Worm (Caenorhabditis elegans) whole organism, young adult: Measurements from ENCODE around the gene srlf-15.

Experiments used
- B0019.2 ChIP-seq: fragments of 200-800 bp; sonication (Bioruptor generic); conservative IDR thresholded peaks from 2 replicates; pipeline ENCODE4 v1.3.6; 2022; ENCODE audit warnings: missing genetic modification reagents, missing genetic modification characterization, missing compliant biosample characterization
- F22D6.2 ChIP-seq: sonication (generic microtip); optimal IDR thresholded peaks from 2 replicates; lab custom pipeline; 2016; ENCODE audit warnings: mild to moderate bottlenecking, missing genetic modification characterization, missing compliant biosample characterization
- F23B12.7 ChIP-seq: sonication (generic microtip); optimal IDR thresholded peaks from 2 replicates; lab custom pipeline; 2017; ENCODE audit warnings: missing genetic modification characterization, mild to moderate bottlenecking, missing compliant biosample characterization, antibody characterized with exemption, moderate library complexity; ENCODE audit not compliant: insufficient read depth
- F33H1.4 ChIP-seq: fragments of 200-800 bp; sonication (Bioruptor generic); IDR thresholded peaks from 2 replicates; pipeline ENCODE4 v1.3.6; 2022; ENCODE audit warnings: missing genetic modification reagents, missing genetic modification characterization, missing compliant biosample characterization
- F52B5.7 ChIP-seq: sonication (generic microtip); optimal IDR thresholded peaks from 2 replicates; lab custom pipeline; 2016; ENCODE audit warnings: mild to moderate bottlenecking, missing genetic modification characterization, missing compliant biosample characterization
- F55B11.4 ChIP-seq: sonication (generic microtip); optimal IDR thresholded peaks from 2 replicates; lab custom pipeline; 2016; ENCODE audit warnings: missing compliant biosample characterization, missing genetic modification characterization, borderline replicate concordance; ENCODE audit not compliant: insufficient read depth
- F57C9.4 ChIP-seq: sonication (generic microtip); optimal IDR thresholded peaks from 2 replicates; lab custom pipeline; 2017; ENCODE audit warnings: mild to moderate bottlenecking, missing genetic modification characterization, missing compliant biosample characterization
- K11D2.4 ChIP-seq: fragments of 200-800 bp; sonication (Bioruptor generic); IDR thresholded peaks from 2 replicates; pipeline ENCODE4 v1.3.6; 2022; ENCODE audit warnings: missing genetic modification reagents, missing genetic modification characterization, missing compliant biosample characterization
- ZK185.1 ChIP-seq: sonication (generic microtip); optimal IDR thresholded peaks from 2 replicates; lab custom pipeline; 2016; ENCODE audit warnings: mild to moderate bottlenecking, missing genetic modification characterization, missing compliant biosample characterization; ENCODE audit not compliant: poor library complexity, severe bottlenecking
- akir-1 ChIP-seq: fragments of 200-800 bp; sonication (Bioruptor generic); optimal IDR thresholded peaks from 2 replicates; lab custom pipeline; 2018; ENCODE audit warnings: mild to moderate bottlenecking, missing genetic modification characterization, moderate library complexity, missing compliant biosample characterization
- aptf-2 ChIP-seq: fragments of 200-800 bp; sonication (Bioruptor generic); conservative IDR thresholded peaks from 2 replicates; pipeline ENCODE4 v1.3.6; 2022; ENCODE audit warnings: missing genetic modification reagents, missing genetic modification characterization, missing compliant biosample characterization
- atf-7 ChIP-seq: sonication (generic microtip); optimal IDR thresholded peaks from 2 replicates; lab custom pipeline; 2017; ENCODE audit warnings: mild to moderate bottlenecking, missing genetic modification characterization, missing compliant biosample characterization
- athp-1 ChIP-seq: sonication (generic microtip); optimal IDR thresholded peaks from 2 replicates; lab custom pipeline; 2017; ENCODE audit warnings: mild to moderate bottlenecking, missing genetic modification characterization, missing compliant biosample characterization
- cebp-2 ChIP-seq: fragments of 200-800 bp; sonication (Bioruptor generic); IDR thresholded peaks from 2 replicates; pipeline ENCODE4 v1.3.6; 2022; ENCODE audit warnings: missing genetic modification characterization, missing compliant biosample characterization
- ceh-40 ChIP-seq: fragments of 200-800 bp; sonication (Bioruptor generic); IDR thresholded peaks from 2 replicates; pipeline ENCODE4 v1.3.6; 2022; ENCODE audit warnings: missing genetic modification characterization, missing compliant biosample characterization
- ceh-58 ChIP-seq: fragments of 200-800 bp; sonication (Bioruptor generic); IDR thresholded peaks from 2 replicates; pipeline ENCODE4 v1.3.6; 2022; ENCODE audit warnings: missing genetic modification characterization, missing compliant biosample characterization
- chd-7 ChIP-seq: sonication (generic microtip); optimal IDR thresholded peaks from 2 replicates; lab custom pipeline; 2016; ENCODE audit warnings: mild to moderate bottlenecking, missing genetic modification characterization, moderate library complexity, missing compliant biosample characterization
- die-1 ChIP-seq: sonication (generic microtip); optimal IDR thresholded peaks from 2 replicates; lab custom pipeline; 2016; ENCODE audit warnings: missing genotype, mild to moderate bottlenecking, missing genetic modification characterization, missing compliant biosample characterization
- dox-1 ChIP-seq: fragments of 200-800 bp; sonication (Bioruptor generic); IDR thresholded peaks from 2 replicates; pipeline ENCODE4 v1.3.6; 2022; ENCODE audit warnings: missing genetic modification reagents, missing genetic modification characterization, missing compliant biosample characterization
- egl-44 ChIP-seq: fragments of 200-800 bp; sonication (Bioruptor generic); IDR thresholded peaks from 2 replicates; pipeline ENCODE4 v1.3.6; 2022; ENCODE audit warnings: missing genetic modification reagents, missing genetic modification characterization, missing compliant biosample characterization
- egrh-3 ChIP-seq: fragments of 200-800 bp; sonication (Bioruptor generic); IDR thresholded peaks from 2 replicates; pipeline ENCODE4 v1.3.6; 2022; ENCODE audit warnings: missing genetic modification reagents, missing genetic modification characterization, missing compliant biosample characterization
- ekl-4 ChIP-seq: fragments of 200-800 bp; sonication (Bioruptor generic); IDR thresholded peaks from 2 replicates; pipeline ENCODE4 v1.3.6; 2022; ENCODE audit warnings: missing genetic modification reagents, missing genetic modification characterization, missing compliant biosample characterization
- hmg-20 ChIP-seq: fragments of 200-800 bp; sonication (Bioruptor generic); IDR thresholded peaks from 2 replicates; pipeline ENCODE4 v1.3.6; 2022; ENCODE audit warnings: missing genetic modification reagents, missing genetic modification characterization, missing compliant biosample characterization
- let-526 ChIP-seq: fragments of 200-800 bp; sonication (Bioruptor generic); IDR thresholded peaks from 2 replicates; pipeline ENCODE4 v1.3.6; 2022; ENCODE audit warnings: missing genetic modification reagents, missing genetic modification characterization, missing compliant biosample characterization
- lin-35 ChIP-seq, 3 experiments: fragments of 150-350 bp in 2 of 3; sonication (generic microtip) in 1 of 3; optimal IDR thresholded peaks; 2 replicates each; lab custom pipeline; 2014 to 2018; ENCODE audit warnings: missing biosample characterization in 3 of 3, missing genetic modification characterization in 3 of 3, missing genetic modification reagents in 3 of 3
- madf-10 ChIP-seq: sonication (generic microtip); optimal IDR thresholded peaks from 2 replicates; lab custom pipeline; 2016; ENCODE audit warnings: mild to moderate bottlenecking, missing genetic modification characterization, missing compliant biosample characterization
- madf-3 ChIP-seq: fragments of 200-800 bp; sonication (Bioruptor generic); IDR thresholded peaks from 2 replicates; pipeline ENCODE4 v1.3.6; 2022; ENCODE audit warnings: missing genetic modification reagents, missing genetic modification characterization, missing compliant biosample characterization
- madf-8 ChIP-seq: fragments of 200-800 bp; sonication (Bioruptor generic); conservative IDR thresholded peaks from 2 replicates; pipeline ENCODE4 v1.3.6; 2022; ENCODE audit warnings: missing genetic modification reagents, missing genetic modification characterization, missing compliant biosample characterization
- mcd-1 ChIP-seq: fragments of 200-800 bp; sonication (Bioruptor generic); IDR thresholded peaks from 2 replicates; pipeline ENCODE4 v1.3.6; 2022; ENCODE audit warnings: missing genetic modification reagents, missing genetic modification characterization, missing compliant biosample characterization
- mel-28 ChIP-seq: sonication (generic microtip); optimal IDR thresholded peaks from 2 replicates; lab custom pipeline; 2016; ENCODE audit warnings: borderline replicate concordance, mild to moderate bottlenecking, missing genetic modification characterization, missing compliant biosample characterization
- nhr-179 ChIP-seq: sonication (generic microtip); optimal IDR thresholded peaks from 2 replicates; lab custom pipeline; 2016; ENCODE audit warnings: mild to moderate bottlenecking, missing genetic modification characterization, missing compliant biosample characterization
- pbrm-1 ChIP-seq: fragments of 200-800 bp; sonication (Bioruptor generic); IDR thresholded peaks from 2 replicates; pipeline ENCODE4 v1.3.6; 2022; ENCODE audit warnings: missing genetic modification reagents, missing genetic modification characterization, missing compliant biosample characterization
- rcor-1 ChIP-seq: fragments of 200-800 bp; sonication (Bioruptor generic); IDR thresholded peaks from 2 replicates; pipeline ENCODE4 v1.3.6; 2022; ENCODE audit warnings: missing genetic modification reagents, missing genetic modification characterization, missing compliant biosample characterization
- rec-8 ChIP-seq, 2 experiments: sonication (generic microtip); optimal IDR thresholded peaks; 2 replicates each; lab custom pipeline; 2016; ENCODE audit warnings: mild to moderate bottlenecking in 2 of 2, missing genetic modification characterization in 2 of 2, missing genetic modification reagents in 2 of 2, missing genotype in 2 of 2, missing biosample characterization in 1 of 2, missing compliant biosample characterization in 1 of 2, moderate library complexity in 1 of 2
- sdz-38 ChIP-seq: sonication (generic microtip); optimal IDR thresholded peaks from 2 replicates; lab custom pipeline; 2016; ENCODE audit warnings: missing genotype, missing genetic modification characterization, missing compliant biosample characterization
- tlf-1 ChIP-seq: fragments of 200-800 bp; sonication (Bioruptor generic); optimal IDR thresholded peaks from 2 replicates; lab custom pipeline; 2018; ENCODE audit warnings: mild to moderate bottlenecking, missing genetic modification characterization, missing compliant biosample characterization
- zfh-2 ChIP-seq: fragments of 200-800 bp; sonication (Bioruptor generic); conservative IDR thresholded peaks from 2 replicates; pipeline ENCODE4 v1.3.6; 2022; ENCODE audit warnings: missing genetic modification reagents, missing genetic modification characterization, missing compliant biosample characterization
- ztf-26 ChIP-seq: sonication (generic microtip); optimal IDR thresholded peaks from 2 replicates; lab custom pipeline; 2017; ENCODE audit warnings: missing genetic modification characterization, missing compliant biosample characterization
- ztf-28 ChIP-seq: fragments of 200-800 bp; sonication (Bioruptor generic); IDR thresholded peaks from 2 replicates; pipeline ENCODE4 v1.3.6; 2022; ENCODE audit warnings: missing genetic modification reagents, missing genetic modification characterization, missing compliant biosample characterization

The srlf-15 gene

ce11 chrII:11010914-11011313 lies 25.0 kb upstream of the srlf-15 start:
- TF ChIP-seq mel-28 (tag; lab: Kevin White, UChicago) (no peak), mcd-1 (GFP tag; lab: Robert Waterston, UW) (no peak), nhr-179 (tag; lab: Kevin White, UChicago) (no peak), ztf-28 (GFP tag; lab: Robert Waterston, UW) (0 out of 2 replicates have a peak, but pooled peaks have one; percentile 23)
- TF ChIP-seq, all 124 proteins: peak for 1

- TF ChIP-seq egl-44 (GFP tag; lab: Robert Waterston, UW) (no peak), egrh-3 (peak; percentile 86), tlf-1 (GFP tag; lab: Kevin White, UChicago) (no peak), zfh-2 (GFP tag; lab: Robert Waterston, UW) (peak; percentile 95), die-1 (tag; lab: Kevin White, UChicago) (no peak), madf-3 (GFP tag; lab: Robert Waterston, UW) (no peak), ZK185.1 (no peak)
Observed at ce11 chrII:11012532-11013179, 23.2 kb upstream of the srlf-15 start.

ce11 chrII:11013667-11014066 lies 22.2 kb upstream of the srlf-15 start, which contains the start of gene col-81:
col-81 (minus strand) TSS chrII:11013767.
- no peak for TF ChIP-seq F23B12.7 (tag; lab: Kevin White, UChicago)
- no peak for TF ChIP-seq F22D6.2
- no peak for TF ChIP-seq pbrm-1 (GFP tag; lab: Robert Waterston, UW)
- TF ChIP-seq ceh-40 (GFP tag; lab: Robert Waterston, UW), result no peak
- no peak for TF ChIP-seq akir-1 (GFP tag; lab: Kevin White, UChicago)
- TF ChIP-seq, all 124 proteins: peak for 0

- TF ChIP-seq sdz-38 (no peak), die-1 (tag; lab: Kevin White, UChicago) (no peak), dox-1 (no peak), chd-7 (tag; lab: Kevin White, UChicago) (no peak), atf-7 (no peak), ZK185.1 (no peak), hmg-20 (no peak), K11D2.4 (no peak), cebp-2 (GFP tag; lab: Robert Waterston, UW) (no peak), rec-8 (tag; optimal IDR thresholded peaks at IDR 0.05; lab: Kevin White, UChicago) (no peak), rcor-1 (GFP tag; lab: Robert Waterston, UW) (no peak)
Observed at ce11 chrII:11015210-11015609, 20.7 kb upstream of the srlf-15 start.

ce11 chrII:11015734-11016133 lies 20.1 kb upstream of the srlf-15 start:
- TF ChIP-seq egrh-3 (peak; percentile 99), F52B5.7 (no peak), athp-1 (tag; lab: Kevin White, UChicago) (peak; percentile 15), mcd-1 (GFP tag; lab: Robert Waterston, UW) (peak; percentile 45; the same call in 1 of the 2 replicates), aptf-2 (no peak), zfh-2 (GFP tag; lab: Robert Waterston, UW) (peak; percentile 94)

- TF ChIP-seq F55B11.4 (tag; lab: Kevin White, UChicago), result no peak
- no peak for TF ChIP-seq mcd-1 (GFP tag; lab: Robert Waterston, UW)
- no peak for TF ChIP-seq egrh-3
- TF ChIP-seq lin-35 (GFP tag; optimal IDR thresholded peaks at IDR 0.05; lab: Kevin White, UChicago), result no peak
- no peak for TF ChIP-seq dox-1
- TF ChIP-seq ceh-58 (GFP tag; lab: Robert Waterston, UW), result no peak
- no peak for TF ChIP-seq B0019.2
- TF ChIP-seq akir-1 (GFP tag; lab: Kevin White, UChicago), result no peak
- no peak for TF ChIP-seq F33H1.4
- TF ChIP-seq madf-10, result no peak
- no peak for TF ChIP-seq madf-8 (GFP tag; lab: Robert Waterston, UW)
- no peak for TF ChIP-seq let-526 (GFP tag; lab: Robert Waterston, UW)
- TF ChIP-seq F57C9.4 (tag; lab: Kevin White, UChicago), result no peak
- TF ChIP-seq ztf-26 (tag; lab: Kevin White, UChicago), result no peak
- no peak for TF ChIP-seq ekl-4 (GFP tag; lab: Robert Waterston, UW)
Observed at ce11 chrII:11016435-11016834, 19.4 kb upstream of the srlf-15 start.
